Worm (Caenorhabditis elegans): ENCODE results near the gene C17C3.3.

- TF ChIP-seq flt-1 (GFP tag; IDR thresholded peaks at IDR 0.05), result no peak
- no peak for TF ChIP-seq tab-1 (GFP tag; IDR thresholded peaks at IDR 0.05)
- no peak for TF ChIP-seq ztf-29 (GFP tag; IDR thresholded peaks at IDR 0.05)
Observed at ce11 chrII:5541685-5542084, 19.9 kb upstream of the C17C3.3 start, which contains the start of gene C17C3.24.

All from whole organism, midembryonic.